Fruit fly (Drosophila melanogaster): ENCODE data around the gene PQBP1.

DNA sequence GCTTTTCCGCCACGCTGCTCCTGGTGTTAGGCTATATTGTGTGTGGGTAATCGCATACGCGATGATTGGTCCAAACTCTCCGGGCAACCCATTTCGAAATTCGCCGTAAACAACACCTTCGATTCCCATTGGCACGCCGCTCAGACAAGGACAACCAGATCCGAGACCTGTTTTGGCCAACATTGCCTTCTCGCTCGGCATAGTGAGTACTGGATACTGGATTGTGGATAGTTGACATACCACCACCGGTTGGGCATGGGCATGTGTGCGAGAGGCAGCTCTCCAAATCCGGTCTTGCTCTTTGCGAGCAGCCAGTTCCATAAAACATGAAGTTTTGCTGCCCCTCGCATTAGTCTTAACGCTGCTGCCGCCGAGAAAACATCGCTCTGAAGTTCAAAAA is 29.0 kb downstream of the PQBP1 start, which contains the start of gene fd96Cb:
- TF ChIP-seq CG8478 (optimal IDR thresholded peaks at IDR 0.05) (peak; percentile 38), psq (optimal IDR thresholded peaks at IDR 0.05) (no peak), EcR (GFP tag; optimal IDR thresholded peaks at IDR 0.05) (no peak), pan (optimal IDR thresholded peaks at IDR 0.05) (no peak), usp (GFP tag; optimal IDR thresholded peaks at IDR 0.05) (no peak), Dll (optimal IDR thresholded peaks at IDR 0.05) (no peak)
